Fruit fly (Drosophila melanogaster) whole organism, embryonic: ENCODE results near the gene CG43658.

Experiments
- ATbp ChIP-seq: fragments of 200-800 bp; sonication (Bioruptor generic); optimal IDR thresholded peaks from 2 replicates; lab custom pipeline; 2017; ENCODE audit warnings: missing biosample characterization, mild to moderate bottlenecking, missing genetic modification characterization, missing genetic modification reagents
- Ada2b ChIP-seq: fragments of 200-800 bp; sonication (Bioruptor generic); IDR thresholded peaks from 2 replicates; pipeline ENCODE4 v1.3.6; 2022; ENCODE audit warnings: missing biosample characterization, missing genetic modification characterization
- Aef1 ChIP-seq: fragments of 200-800 bp; sonication (Bioruptor generic); IDR thresholded peaks from 3 replicates; pipeline ENCODE4 v1.3.6; 2022; ENCODE audit warnings: missing biosample characterization, missing genetic modification characterization
- CG12071 ChIP-seq: fragments of 200-800 bp; sonication (Bioruptor generic); optimal IDR thresholded peaks from 3 replicates; lab custom pipeline; 2018; ENCODE audit warnings: missing biosample characterization, mild to moderate bottlenecking, missing genetic modification characterization
- CG12155 ChIP-seq: fragments of 200-800 bp; sonication (Bioruptor generic); optimal IDR thresholded peaks from 3 replicates; lab custom pipeline; 2016; ENCODE audit warnings: missing biosample characterization, missing genetic modification characterization
- CG12391 ChIP-seq: fragments of 200-800 bp; sonication (Bioruptor generic); optimal IDR thresholded peaks from 3 replicates; lab custom pipeline; 2018; ENCODE audit warnings: missing biosample characterization, mild to moderate bottlenecking, missing genetic modification characterization, moderate library complexity
- CG12744 ChIP-seq: fragments of 200-800 bp; sonication (Bioruptor generic); optimal IDR thresholded peaks from 2 replicates; lab custom pipeline; 2016; ENCODE audit warnings: missing biosample characterization, missing genetic modification characterization
- CG13775 ChIP-seq: fragments of 200-800 bp; sonication (Bioruptor generic); optimal IDR thresholded peaks from 3 replicates; lab custom pipeline; 2017; ENCODE audit warnings: missing biosample characterization, mild to moderate bottlenecking, missing genetic modification characterization
- CG15601 ChIP-seq: fragments of 200-800 bp; sonication (Bioruptor generic); optimal IDR thresholded peaks from 3 replicates; lab custom pipeline; 2019; ENCODE audit warnings: missing biosample characterization, mild to moderate bottlenecking, missing genetic modification characterization, moderate library complexity
- CG17912 ChIP-seq: fragments of 200-800 bp; sonication (Bioruptor generic); optimal IDR thresholded peaks from 2 replicates; lab custom pipeline; 2018; ENCODE audit warnings: missing biosample characterization, mild to moderate bottlenecking, missing genetic modification characterization
- CG2129 ChIP-seq: fragments of 200-800 bp; sonication (Bioruptor generic); IDR thresholded peaks from 2 replicates; pipeline ENCODE4 v1.3.6; 2022; ENCODE audit warnings: missing biosample characterization, missing genetic modification characterization; ENCODE audit not compliant: partially characterized antibody
- CG30020 ChIP-seq: fragments of 200-800 bp; optimal IDR thresholded peaks from 2 replicates; lab custom pipeline; 2019; ENCODE audit warnings: missing biosample characterization, mild to moderate bottlenecking, missing genetic modification characterization, moderate library complexity
- CG3065 ChIP-seq: fragments of 200-800 bp; sonication (Bioruptor generic); optimal IDR thresholded peaks from 2 replicates; lab custom pipeline; 2016; ENCODE audit warnings: missing biosample characterization, missing genetic modification characterization
- CG31388 ChIP-seq: fragments of 200-800 bp; sonication (Bioruptor generic); optimal IDR thresholded peaks from 2 replicates; lab custom pipeline; 2016; ENCODE audit warnings: missing biosample characterization, missing genetic modification characterization
- CG6765 ChIP-seq: fragments of 200-800 bp; sonication (Bioruptor generic); optimal IDR thresholded peaks from 3 replicates; lab custom pipeline; 2017; ENCODE audit warnings: missing biosample characterization, mild to moderate bottlenecking, missing genetic modification characterization
- CG6791 ChIP-seq: fragments of 200-800 bp; sonication (Bioruptor generic); IDR thresholded peaks from 3 replicates; pipeline ENCODE4 v1.3.6; 2022; ENCODE audit warnings: missing biosample characterization, missing genetic modification characterization; ENCODE audit not compliant: partially characterized antibody
- CG7357 ChIP-seq: fragments of 200-800 bp; sonication (Bioruptor generic); IDR thresholded peaks from 3 replicates; pipeline ENCODE4 v1.3.6; 2022; ENCODE audit warnings: missing biosample characterization, missing genetic modification characterization
- CG9609 ChIP-seq: fragments of 200-800 bp; sonication (Bioruptor generic); optimal IDR thresholded peaks from 3 replicates; lab custom pipeline; 2016; ENCODE audit warnings: missing biosample characterization, missing genetic modification characterization
- CG9817 ChIP-seq: fragments of 200-800 bp; sonication (Bioruptor generic); optimal IDR thresholded peaks from 2 replicates; lab custom pipeline; 2018; ENCODE audit warnings: missing biosample characterization, mild to moderate bottlenecking, missing genetic modification characterization, moderate library complexity
- Deaf1 ChIP-seq: fragments of 200-800 bp; optimal IDR thresholded peaks from 3 replicates; lab custom pipeline; 2019; ENCODE audit warnings: missing biosample characterization, mild to moderate bottlenecking, missing genetic modification characterization, moderate library complexity
- Dek ChIP-seq: fragments of 200-800 bp; sonication (Bioruptor generic); optimal IDR thresholded peaks from 3 replicates; lab custom pipeline; 2019; ENCODE audit warnings: missing biosample characterization, mild to moderate bottlenecking, missing genetic modification characterization, moderate library complexity
- Dip3 ChIP-seq: fragments of 200-800 bp; sonication (Bioruptor generic); optimal IDR thresholded peaks from 3 replicates; lab custom pipeline; 2016; ENCODE audit warnings: missing biosample characterization, missing genetic modification characterization
- Doc2 ChIP-seq: fragments of 200-800 bp; sonication (Bioruptor generic); IDR thresholded peaks from 2 replicates; pipeline ENCODE4 v1.3.6; 2022; ENCODE audit warnings: missing biosample characterization, missing genetic modification characterization
- Doc3 ChIP-seq: fragments of 200-800 bp; sonication (Bioruptor generic); IDR thresholded peaks from 3 replicates; pipeline ENCODE4 v1.3.6; 2022; ENCODE audit warnings: missing biosample characterization, missing genetic modification characterization; ENCODE audit not compliant: partially characterized antibody
- Ets65A ChIP-seq: fragments of 200-800 bp; sonication (Bioruptor generic); peaks from one replicate; lab custom pipeline; 2016; ENCODE audit warnings: missing biosample characterization, missing genetic modification characterization
- H2.0 ChIP-seq: fragments of 200-800 bp; sonication (Bioruptor generic); IDR thresholded peaks from 2 replicates; pipeline ENCODE4 v1.3.6; 2022; ENCODE audit warnings: missing biosample characterization, missing genetic modification characterization
- Hand ChIP-seq: fragments of 200-800 bp; sonication (Bioruptor generic); optimal IDR thresholded peaks from 2 replicates; lab custom pipeline; 2017; ENCODE audit warnings: mild to moderate bottlenecking, missing biosample characterization, missing genetic modification reagents, missing genetic modification characterization
- Hr39 ChIP-seq: fragments of >200 bp; optimal IDR thresholded peaks from 2 replicates; lab custom pipeline; 2017
- NC2α ChIP-seq: fragments of 200-800 bp; sonication (Bioruptor generic); optimal IDR thresholded peaks from 2 replicates; lab custom pipeline; 2016; ENCODE audit warnings: missing biosample characterization, missing genetic modification characterization
- Scr ChIP-seq: fragments of 200-800 bp; sonication (Bioruptor generic); IDR thresholded peaks from 2 replicates; pipeline ENCODE4 v1.3.6; 2022; ENCODE audit warnings: missing biosample characterization, missing genetic modification characterization; ENCODE audit not compliant: partially characterized antibody
- Sox100B ChIP-seq: fragments of 200-800 bp; sonication (Bioruptor generic); optimal IDR thresholded peaks from 3 replicates; lab custom pipeline; 2018; ENCODE audit warnings: missing biosample characterization, mild to moderate bottlenecking, missing genetic modification characterization
- ap ChIP-seq: fragments of 200-800 bp; sonication (Bioruptor generic); IDR thresholded peaks from 2 replicates; pipeline ENCODE4 v1.3.6; 2022; ENCODE audit warnings: missing biosample characterization, missing genetic modification characterization
- corto ChIP-seq: fragments of 200-800 bp; sonication (Bioruptor generic); optimal IDR thresholded peaks from 2 replicates; lab custom pipeline; 2016; ENCODE audit warnings: missing biosample characterization, mild to moderate bottlenecking, missing genetic modification characterization, moderate library complexity
- dan ChIP-seq: fragments of 200-800 bp; sonication (Bioruptor generic); IDR thresholded peaks from 2 replicates; pipeline ENCODE4 v1.3.6; 2022; ENCODE audit warnings: missing biosample characterization, missing genetic modification characterization
- dmrt11E ChIP-seq: fragments of 200-800 bp; sonication (Bioruptor generic); optimal IDR thresholded peaks from 3 replicates; lab custom pipeline; 2018; ENCODE audit warnings: missing biosample characterization, mild to moderate bottlenecking, missing genetic modification characterization, moderate library complexity
- fd96Cb ChIP-seq: fragments of 200-800 bp; sonication (Bioruptor generic); optimal IDR thresholded peaks from 2 replicates; lab custom pipeline; 2018; ENCODE audit warnings: missing biosample characterization, mild to moderate bottlenecking, missing genetic modification characterization, moderate library complexity
- gfzf ChIP-seq: fragments of 200-800 bp; sonication (Bioruptor generic); optimal IDR thresholded peaks from 2 replicates; lab custom pipeline; 2016; ENCODE audit warnings: missing biosample characterization, mild to moderate bottlenecking, missing genetic modification characterization, moderate library complexity
- ind ChIP-seq: fragments of 200-800 bp; sonication (Bioruptor generic); optimal IDR thresholded peaks from 3 replicates; lab custom pipeline; 2016; ENCODE audit warnings: missing biosample characterization, missing genetic modification characterization
- ken ChIP-seq: fragments of 200-800 bp; sonication (Bioruptor generic); IDR thresholded peaks from 3 replicates; pipeline ENCODE4 v1.3.6; 2022; ENCODE audit warnings: missing biosample characterization, missing genetic modification characterization
- kni ChIP-seq: fragments of 200-800 bp; sonication (Bioruptor generic); optimal IDR thresholded peaks from 3 replicates; lab custom pipeline; 2017; ENCODE audit warnings: mild to moderate bottlenecking, missing biosample characterization, missing genetic modification reagents, missing genetic modification characterization
- mld ChIP-seq: fragments of 200-800 bp; sonication (Bioruptor generic); IDR thresholded peaks from 3 replicates; pipeline ENCODE4 v1.3.6; 2022; ENCODE audit warnings: missing biosample characterization, missing genetic modification characterization; ENCODE audit not compliant: partially characterized antibody
- odd ChIP-seq: fragments of 200-800 bp; sonication (Bioruptor generic); optimal IDR thresholded peaks from 2 replicates; lab custom pipeline; 2017; ENCODE audit warnings: missing biosample characterization, mild to moderate bottlenecking, missing genetic modification characterization
- prd ChIP-seq, 3 experiments: fragments of >200 bp in 2 of 3; fragments of 200-800 bp in 1 of 3; sonication (Bioruptor generic) in 1 of 3; optimal IDR thresholded peaks in 2 of 3; IDR thresholded peaks in 1 of 3; 2 replicates in 2 of 3; 3 replicates in 1 of 3; pipeline versions ENCODE4 v1.3.6 to Lab custom; 2017 to 2022; ENCODE audit warnings: missing biosample characterization in 1 of 3, missing genetic modification characterization in 1 of 3
- ro ChIP-seq: fragments of 200-800 bp; sonication (Bioruptor generic); IDR thresholded peaks from 2 replicates; pipeline ENCODE4 v1.3.6; 2022; ENCODE audit warnings: missing biosample characterization, missing genetic modification characterization
- so ChIP-seq: fragments of 200-800 bp; sonication (Bioruptor generic); IDR thresholded peaks from 3 replicates; pipeline ENCODE4 v1.3.6; 2022; ENCODE audit warnings: missing biosample characterization, missing genetic modification characterization
- ssp ChIP-seq: fragments of 200-800 bp; sonication (Bioruptor generic); IDR thresholded peaks from 2 replicates; pipeline ENCODE4 v1.3.6; 2022; ENCODE audit warnings: missing biosample characterization, missing genetic modification characterization
- sug ChIP-seq: fragments of 200-800 bp; optimal IDR thresholded peaks from 2 replicates; lab custom pipeline; 2019; ENCODE audit warnings: missing biosample characterization, mild to moderate bottlenecking, missing genetic modification characterization, moderate library complexity
- twi ChIP-seq: fragments of 200-800 bp; optimal IDR thresholded peaks from 2 replicates; lab custom pipeline; 2019; ENCODE audit warnings: missing biosample characterization, mild to moderate bottlenecking, missing genetic modification characterization, moderate library complexity
- wor ChIP-seq: fragments of 200-800 bp; sonication (Bioruptor generic); IDR thresholded peaks from 2 replicates; pipeline ENCODE4 v1.3.6; 2022; ENCODE audit warnings: missing biosample characterization, missing genetic modification characterization
- zen ChIP-seq: fragments of 200-800 bp; sonication (Bioruptor generic); optimal IDR thresholded peaks from 3 replicates; lab custom pipeline; 2018; ENCODE audit warnings: missing biosample characterization, mild to moderate bottlenecking, missing genetic modification characterization, moderate library complexity
- zen2 ChIP-seq: fragments of 200-800 bp; sonication (Bioruptor generic); IDR thresholded peaks from 3 replicates; pipeline ENCODE4 v1.3.6; 2022; ENCODE audit warnings: missing biosample characterization, missing genetic modification characterization; ENCODE audit not compliant: partially characterized antibody

Gene CG43658

DNA sequence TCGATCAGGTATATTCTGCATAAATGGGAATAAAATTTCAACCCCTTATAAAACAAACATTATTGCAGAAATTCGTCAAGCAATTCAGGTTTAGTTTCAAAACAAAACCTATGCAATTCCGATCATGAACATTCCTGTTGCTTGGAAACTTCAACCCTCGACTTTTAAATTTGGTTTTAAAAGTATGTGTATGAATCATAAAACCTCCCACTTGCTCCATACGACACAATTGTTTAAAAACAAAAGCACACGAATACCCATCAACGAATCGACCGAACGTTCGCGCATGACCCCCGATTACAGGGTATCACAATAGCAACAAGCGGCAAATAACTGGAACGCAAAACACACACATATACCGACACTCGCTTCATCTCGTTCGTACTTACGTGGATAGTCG is 17.1 kb upstream of the CG43658 start (continued):
- TF ChIP-seq sug (tag; lab: Kevin White, UChicago) (no peak), Hand (GFP tag; lab: Kevin White, UChicago) (no peak), so (GFP tag; lab: Robert Waterston, UW) (no peak), ind (GFP tag; lab: Kevin White, UChicago) (peak; percentile 16), CG12155 (GFP tag; lab: Kevin White, UChicago) (no peak), Scr (GFP tag; lab: Robert Waterston, UW) (no peak), dan (GFP tag; lab: Robert Waterston, UW) (no peak), Sox100B (GFP tag; lab: Kevin White, UChicago) (peak; percentile 8), Doc3 (GFP tag; lab: Robert Waterston, UW) (no peak), wor (no peak), CG2129 (no peak), ssp (GFP tag; lab: Robert Waterston, UW) (no peak), H2.0 (no peak), CG17912 (GFP tag; lab: Kevin White, UChicago) (no peak), kni (GFP tag; lab: Kevin White, UChicago) (no peak), ken (GFP tag; lab: Robert Waterston, UW) (no peak), CG6791 (no peak), ro (GFP tag; lab: Robert Waterston, UW) (no peak), CG15601 (tag; lab: Kevin White, UChicago) (no peak), mld (GFP tag; lab: Robert Waterston, UW) (no peak), Aef1 (GFP tag; lab: Robert Waterston, UW) (peak; percentile 48; the same call in 2 of the 3 replicates), CG6765 (GFP tag; lab: Kevin White, UChicago) (no peak), Ets65A (GFP tag; lab: Kevin White, UChicago) (no peak), Ada2b (peak; percentile 39; the same call in 1 of the 2 replicates), zen2 (GFP tag; lab: Robert Waterston, UW) (no peak), Deaf1 (tag; lab: Kevin White, UChicago) (no peak), CG9817 (tag; lab: Kevin White, UChicago) (peak; percentile 9), CG7357 (GFP tag; lab: Robert Waterston, UW) (no peak), CG12071 (no peak), ATbp (no peak), corto (no peak), zen (tag; lab: Kevin White, UChicago) (no peak), odd (GFP tag; lab: Kevin White, UChicago) (no peak), prd (optimal IDR thresholded peaks at IDR 0.05; lab: Kevin White, UChicago) (no peak), prd (GFP tag; IDR thresholded peaks at IDR 0.05; lab: Robert Waterston, UW) (peak; percentile 42; the same call in 2 of the 3 replicates), CG30020 (tag; lab: Kevin White, UChicago) (no peak), CG3065 (GFP tag; lab: Kevin White, UChicago) (no peak), Doc2 (GFP tag; lab: Robert Waterston, UW) (no peak), CG13775 (GFP tag; lab: Kevin White, UChicago) (peak; percentile 15), gfzf (GFP tag; lab: Kevin White, UChicago) (no peak), CG12391 (peak; percentile 30), Hr39 (lab: Kevin White, UChicago) (no peak), fd96Cb (tag; lab: Kevin White, UChicago) (no peak), dmrt11E (tag; lab: Kevin White, UChicago) (no peak), ap (GFP tag; lab: Robert Waterston, UW) (no peak), CG12744 (GFP tag; lab: Kevin White, UChicago) (no peak), twi (tag; lab: Kevin White, UChicago) (no peak), Dip3 (GFP tag; lab: Kevin White, UChicago) (no peak), CG31388 (GFP tag; lab: Kevin White, UChicago) (no peak), CG9609 (GFP tag; lab: Kevin White, UChicago) (peak; percentile 33), NC2α (no peak), Dek (no peak)
